Worm (Caenorhabditis elegans) whole organism, L4 larva: ENCODE data around the gene cyy-1.

Source experiments
- F10B5.3 ChIP-seq: sonication (generic microtip); optimal IDR thresholded peaks from 2 replicates; lab custom pipeline; 2016; ENCODE audit warnings: mild to moderate bottlenecking, missing genetic modification characterization, missing compliant biosample characterization
- F26F4.8 ChIP-seq: fragments of 200-800 bp; sonication (Bioruptor generic); conservative IDR thresholded peaks from 2 replicates; pipeline ENCODE4 v1.3.6; 2022; ENCODE audit warnings: missing genetic modification characterization, missing compliant biosample characterization
- F44E2.7 ChIP-seq: fragments of 200-800 bp; sonication (Bioruptor generic); IDR thresholded peaks from 2 replicates; pipeline ENCODE4 v2.1.2; 2022; ENCODE audit warnings: missing genetic modification characterization, missing compliant biosample characterization
- Y48G9A.11 ChIP-seq: fragments of 200-800 bp; sonication (Bioruptor generic); IDR thresholded peaks from 2 replicates; pipeline ENCODE4 v1.3.6; 2022; ENCODE audit warnings: missing genetic modification reagents, missing genetic modification characterization, missing compliant biosample characterization
- aha-1 ChIP-seq: fragments of 150-350 bp; peaks from one replicate; lab custom pipeline; 2014; ENCODE audit warnings: missing biosample characterization, missing genetic modification characterization
- ama-1 ChIP-seq: fragments of 150-350 bp; optimal IDR thresholded peaks from 2 replicates; lab custom pipeline; 2014; ENCODE audit warnings: inconsistent platforms, mixed read lengths
- ceh-20 ChIP-seq: fragments of 200-800 bp; sonication (Bioruptor generic); IDR thresholded peaks from 2 replicates; pipeline ENCODE4 v1.3.6; 2022; ENCODE audit warnings: missing genetic modification reagents, missing genetic modification characterization, missing compliant biosample characterization
- ceh-28 ChIP-seq: fragments of 150-350 bp; optimal IDR thresholded peaks from 2 replicates; lab custom pipeline; 2014; ENCODE audit warnings: missing biosample characterization, missing genetic modification reagents, missing genetic modification characterization
- ceh-32 ChIP-seq: sonication (generic microtip); optimal IDR thresholded peaks from 2 replicates; lab custom pipeline; 2016; ENCODE audit warnings: mild to moderate bottlenecking, missing genetic modification characterization, missing compliant biosample characterization; ENCODE audit not compliant: poor library complexity
- ceh-82 ChIP-seq: sonication (generic microtip); optimal IDR thresholded peaks from 2 replicates; lab custom pipeline; 2017; ENCODE audit warnings: missing biosample characterization, missing genetic modification characterization
- daf-12 ChIP-seq: fragments of 150-350 bp; optimal IDR thresholded peaks from 2 replicates; lab custom pipeline; 2014; ENCODE audit warnings: missing biosample characterization, missing genetic modification reagents, missing genetic modification characterization
- dmd-6 ChIP-seq: fragments of 200-800 bp; sonication (Bioruptor generic); IDR thresholded peaks from 2 replicates; pipeline ENCODE4 v1.3.6; 2022; ENCODE audit warnings: missing genetic modification reagents, missing genetic modification characterization, missing compliant biosample characterization
- dpl-1 ChIP-seq: fragments of 150-350 bp; optimal IDR thresholded peaks from 2 replicates; lab custom pipeline; 2014; ENCODE audit warnings: missing biosample characterization, missing genetic modification reagents, missing genetic modification characterization
- duxl-1 ChIP-seq: sonication (generic microtip); optimal IDR thresholded peaks from 2 replicates; lab custom pipeline; 2016; ENCODE audit warnings: mild to moderate bottlenecking, missing genetic modification characterization, moderate library complexity, missing compliant biosample characterization; ENCODE audit not compliant: poor library complexity
- dve-1 ChIP-seq: sonication (generic microtip); optimal IDR thresholded peaks from 2 replicates; lab custom pipeline; 2017; ENCODE audit warnings: antibody characterized with exemption, mild to moderate bottlenecking, missing genetic modification characterization, missing compliant biosample characterization; ENCODE audit not compliant: insufficient read depth
- egl-27 ChIP-seq: sonication (generic microtip); optimal IDR thresholded peaks from 3 replicates; lab custom pipeline; 2017; ENCODE audit warnings: missing biosample characterization, missing genetic modification reagents, missing genetic modification characterization
- fos-1 ChIP-seq: fragments of 150-350 bp; optimal IDR thresholded peaks from 2 replicates; lab custom pipeline; 2014; ENCODE audit warnings: missing biosample characterization, missing genetic modification characterization
- hlh-11 ChIP-seq: fragments of 200-800 bp; sonication (Bioruptor generic); optimal IDR thresholded peaks from 2 replicates; lab custom pipeline; 2018; ENCODE audit warnings: mild to moderate bottlenecking, missing genetic modification characterization, missing compliant biosample characterization
- hlh-30 ChIP-seq: sonication (generic microtip); optimal IDR thresholded peaks from 2 replicates; lab custom pipeline; 2017; ENCODE audit warnings: antibody characterized with exemption, mild to moderate bottlenecking, missing genetic modification characterization, missing compliant biosample characterization; ENCODE audit not compliant: insufficient read depth
- jun-1 ChIP-seq: fragments of 150-350 bp; optimal IDR thresholded peaks from 2 replicates; lab custom pipeline; 2014; ENCODE audit warnings: missing biosample characterization, missing genetic modification reagents, missing genetic modification characterization
- lim-7 ChIP-seq: fragments of 200-800 bp; sonication (Bioruptor generic); IDR thresholded peaks from 2 replicates; pipeline ENCODE4 v1.3.6; 2022; ENCODE audit warnings: missing genetic modification characterization, missing compliant biosample characterization
- lin-15B ChIP-seq: fragments of 150-350 bp; sonication (generic microtip); optimal IDR thresholded peaks from 3 replicates; lab custom pipeline; 2014; ENCODE audit warnings: missing biosample characterization, missing genetic modification characterization
- madf-5 ChIP-seq, 2 experiments: fragments of 200-800 bp; sonication (Bioruptor generic); IDR thresholded peaks; 2 replicates each; pipeline ENCODE4 v1.3.6; 2022; ENCODE audit warnings: missing compliant biosample characterization in 2 of 2, missing genetic modification characterization in 2 of 2
- mdl-1 ChIP-seq, 2 experiments: fragments of 150-350 bp in 1 of 2; sonication (generic microtip) in 1 of 2; optimal IDR thresholded peaks; 2 replicates each; lab custom pipeline; 2014 to 2017; ENCODE audit warnings: missing biosample characterization in 2 of 2, missing genetic modification characterization in 2 of 2
- mes-2 ChIP-seq: sonication (generic microtip); optimal IDR thresholded peaks from 2 replicates; lab custom pipeline; 2016; ENCODE audit warnings: missing genotype, mild to moderate bottlenecking, missing genetic modification characterization, missing compliant biosample characterization; ENCODE audit not compliant: poor library complexity, severe bottlenecking
- nhr-237 ChIP-seq: sonication (generic microtip); optimal IDR thresholded peaks from 2 replicates; lab custom pipeline; 2017; ENCODE audit warnings: missing biosample characterization, missing genetic modification characterization
- nhr-28 ChIP-seq: fragments of 150-350 bp; optimal IDR thresholded peaks from 2 replicates; lab custom pipeline; 2014; ENCODE audit warnings: missing biosample characterization, missing genetic modification characterization
- nhr-6 ChIP-seq: fragments of 150-350 bp; optimal IDR thresholded peaks from 2 replicates; lab custom pipeline; 2014; ENCODE audit warnings: missing biosample characterization, missing genetic modification characterization
- vab-7 ChIP-seq: fragments of 200-800 bp; sonication (Bioruptor generic); IDR thresholded peaks from 2 replicates; pipeline ENCODE4 v1.3.6; 2022; ENCODE audit warnings: missing genetic modification reagents, missing genetic modification characterization, missing compliant biosample characterization
- zfp-3 ChIP-seq: fragments of 200-800 bp; sonication (Bioruptor generic); conservative IDR thresholded peaks from 2 replicates; pipeline ENCODE4 v1.3.6; 2022; ENCODE audit warnings: missing genetic modification reagents, missing genetic modification characterization, missing compliant biosample characterization
- zip-11 ChIP-seq: fragments of 200-800 bp; sonication (Bioruptor generic); IDR thresholded peaks from 2 replicates; pipeline ENCODE4 v1.3.6; 2022; ENCODE audit warnings: missing genetic modification characterization, missing compliant biosample characterization
- ztf-11 ChIP-seq: fragments of 150-350 bp; optimal IDR thresholded peaks from 2 replicates; lab custom pipeline; 2014; ENCODE audit warnings: missing biosample characterization, missing genetic modification characterization

cyy-1 gene

DNA sequence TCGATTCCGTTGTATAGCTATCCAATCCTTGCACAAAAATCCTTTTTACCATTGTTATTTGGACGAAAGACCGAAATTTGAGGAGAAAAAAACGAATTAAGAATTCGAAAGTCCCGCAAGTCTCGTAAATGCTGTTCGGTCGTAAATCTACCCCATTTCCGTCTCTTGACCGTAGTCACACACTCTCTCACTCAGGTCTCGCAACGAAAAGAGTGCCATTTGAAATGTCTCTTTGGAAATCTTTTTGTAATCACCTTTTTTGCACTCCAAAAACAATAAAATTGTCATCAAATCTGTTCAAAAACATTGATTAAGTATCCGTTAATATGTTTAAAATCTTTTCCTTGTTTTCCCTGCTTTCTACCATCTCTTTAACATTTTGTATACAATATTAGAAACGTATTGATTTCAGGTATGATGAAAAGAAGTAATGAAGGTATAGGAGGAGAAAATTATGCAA is 47.4 kb upstream of the cyy-1 start, which contains the start of the genes R05D3.8 and rfp-1 (continued):
- no peak for TF ChIP-seq nhr-237 (tag; lab: Kevin White, UChicago)
- TF ChIP-seq zfp-3 (GFP tag; lab: Robert Waterston, UW): no peak
- peak; percentile 84 for TF ChIP-seq hlh-30 (tag; lab: Kevin White, UChicago)
- TF ChIP-seq ama-1 (lab: Kevin White, UChicago): no peak
- peak; percentile 49 for TF ChIP-seq lin-15B (tag; lab: Kevin White, UChicago)
- TF ChIP-seq duxl-1: peak; percentile 6
- no peak for TF ChIP-seq ceh-82 (tag; lab: Kevin White, UChicago)
- no peak for TF ChIP-seq madf-5 (GFP tag; IDR thresholded peaks at IDR 0.05; lab: Robert Waterston, UW)
- TF ChIP-seq Y48G9A.11 (GFP tag; lab: Robert Waterston, UW): no peak; the same call in 1 of the 2 replicates
- no peak for TF ChIP-seq F10B5.3 (tag; lab: Kevin White, UChicago)
- TF ChIP-seq zip-11: no peak
- TF ChIP-seq nhr-6 (tag; lab: Kevin White, UChicago): peak; percentile 88
- peak; percentile 85 for TF ChIP-seq nhr-28 (tag; lab: Kevin White, UChicago)
- no peak for TF ChIP-seq daf-12 (tag; lab: Kevin White, UChicago)
- TF ChIP-seq ceh-20 (GFP tag; lab: Robert Waterston, UW): no peak; the same call in 1 of the 2 replicates

DNA sequence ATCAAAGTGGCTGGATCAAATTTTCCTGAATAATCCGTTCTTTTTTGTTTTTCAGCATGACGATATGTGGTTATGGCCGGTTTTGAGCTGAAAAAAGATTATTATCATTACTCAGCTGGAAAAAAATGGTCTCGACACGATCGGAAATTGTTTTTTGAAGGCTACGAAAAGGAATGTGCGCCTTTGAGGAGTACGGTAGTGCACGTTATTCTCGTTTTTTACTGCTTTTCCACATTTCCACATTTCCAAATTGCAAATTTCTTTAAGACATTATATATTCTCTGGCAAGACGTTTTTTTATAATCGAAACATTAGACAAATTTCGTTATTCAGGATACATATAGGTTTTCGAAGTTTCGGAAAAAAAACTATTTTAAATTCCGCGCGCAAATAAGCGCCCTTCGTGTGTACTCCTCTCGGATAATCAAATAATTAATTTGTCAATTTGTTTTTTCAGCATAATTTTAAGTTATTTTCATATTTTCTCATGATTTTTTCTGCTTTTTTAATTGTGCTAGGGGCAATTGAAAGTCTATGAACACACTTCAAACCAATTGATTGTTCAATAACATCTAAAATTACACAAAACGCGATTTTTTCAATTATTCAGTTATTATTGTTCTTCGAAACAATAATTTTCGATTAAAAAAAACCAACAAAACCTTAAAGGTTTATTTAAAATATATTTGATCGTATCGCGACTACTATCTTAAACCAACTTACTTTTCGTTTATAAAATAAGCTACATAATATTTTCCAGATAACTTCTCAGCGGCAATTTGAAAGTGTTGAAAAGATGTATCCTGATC is 42.2 kb upstream of the cyy-1 start, which contains the start of gene R05D3.3:
R05D3.3 (plus strand) TSS at position 759 of the 809 bp plus-strand sequence.
- TF ChIP-seq fos-1 (tag; lab: Kevin White, UChicago): no peak
- TF ChIP-seq aha-1 (tag; lab: Kevin White, UChicago): peak; percentile 83
- no peak for TF ChIP-seq mes-2
- peak; percentile 25 for TF ChIP-seq dpl-1 (GFP tag; lab: Kevin White, UChicago)
- no peak for TF ChIP-seq jun-1 (tag; lab: Kevin White, UChicago)
- no peak for TF ChIP-seq lim-7

DNA sequence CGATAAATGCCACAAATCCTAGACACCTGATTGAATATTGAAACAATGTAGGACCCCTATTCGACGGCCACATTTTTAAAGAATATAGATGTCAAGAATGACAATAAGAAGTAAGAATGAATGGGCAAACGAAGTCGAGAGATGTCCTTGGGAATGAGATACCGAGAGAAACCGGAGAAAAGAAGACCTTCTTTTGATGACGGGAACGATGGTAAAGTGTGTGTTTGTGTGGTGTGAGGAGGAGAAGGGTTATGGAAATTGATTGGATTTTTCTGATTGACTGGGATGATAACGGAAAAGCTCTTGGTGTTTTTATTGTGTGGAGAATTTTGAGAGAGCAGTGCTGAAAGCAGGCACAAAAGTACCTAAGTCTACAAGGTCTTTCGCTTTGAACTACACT is 37.1 kb upstream of the cyy-1 start, which contains the start of gene R05D3.9:
R05D3.9 (minus strand) TSS at position 101 of the 400 bp plus-strand sequence.
- TF ChIP-seq ceh-28 (tag; lab: Kevin White, UChicago) (no peak), vab-7 (GFP tag; lab: Robert Waterston, UW) (no peak), ceh-20 (GFP tag; lab: Robert Waterston, UW) (no peak), hlh-11 (tag; lab: Kevin White, UChicago) (no peak), F26F4.8 (GFP tag; lab: Robert Waterston, UW) (no peak), egl-27 (tag; lab: Kevin White, UChicago) (no peak), dmd-6 (GFP tag; lab: Robert Waterston, UW) (no peak), mdl-1 (tag; optimal IDR thresholded peaks at IDR 0.05; lab: Kevin White, UChicago) (no peak), nhr-6 (tag; lab: Kevin White, UChicago) (no peak), F44E2.7 (GFP tag; lab: Robert Waterston, UW) (no peak), dve-1 (tag; lab: Kevin White, UChicago) (no peak), zfp-3 (GFP tag; lab: Robert Waterston, UW) (no peak), ceh-32 (tag; lab: Kevin White, UChicago) (no peak)

DNA sequence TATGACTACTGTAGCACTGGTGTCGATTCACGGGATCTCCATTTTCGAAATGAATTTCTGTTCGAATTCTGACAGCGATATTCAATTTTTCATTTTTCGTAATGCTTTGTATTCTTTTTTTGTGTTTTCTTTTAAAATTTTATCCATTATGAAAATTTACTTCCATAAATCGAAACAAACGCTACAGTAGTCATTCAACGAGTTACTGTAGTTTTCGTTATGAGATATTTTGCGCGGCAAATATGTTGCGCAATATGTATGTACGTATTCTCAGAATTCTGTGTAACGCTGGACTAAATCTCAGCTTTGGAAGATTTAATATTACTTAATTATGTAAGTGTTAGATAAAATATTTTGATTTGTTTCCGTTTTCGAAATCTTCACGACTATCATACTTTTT is 36.5 kb upstream of the cyy-1 start:
- TF ChIP-seq ztf-11 (tag; lab: Kevin White, UChicago): no peak
